Worm (Caenorhabditis elegans) whole organism, L4 larva: ENCODE data around the gene T19D12.5.

ENCODE experiments used
- mep-1 ChIP-seq: fragments of 150-350 bp; sonication (generic microtip); optimal IDR thresholded peaks from 3 replicates; lab custom pipeline; 2014; ENCODE audit warnings: missing biosample characterization, missing genetic modification characterization
- nhr-102 ChIP-seq: sonication (generic microtip); optimal IDR thresholded peaks from 2 replicates; lab custom pipeline; 2016; ENCODE audit warnings: mild to moderate bottlenecking, missing genetic modification characterization, moderate library complexity, missing compliant biosample characterization
- nhr-11 ChIP-seq: fragments of 150-350 bp; optimal IDR thresholded peaks from 2 replicates; lab custom pipeline; 2014; ENCODE audit warnings: missing biosample characterization, missing genetic modification characterization
- zfp-2 ChIP-seq: sonication (generic microtip); optimal IDR thresholded peaks from 2 replicates; lab custom pipeline; 2016; ENCODE audit warnings: mild to moderate bottlenecking, missing genetic modification characterization, missing compliant biosample characterization
- zfp-3 ChIP-seq: fragments of 200-800 bp; sonication (Bioruptor generic); conservative IDR thresholded peaks from 2 replicates; pipeline ENCODE4 v1.3.6; 2022; ENCODE audit warnings: missing genetic modification reagents, missing genetic modification characterization, missing compliant biosample characterization

DNA sequence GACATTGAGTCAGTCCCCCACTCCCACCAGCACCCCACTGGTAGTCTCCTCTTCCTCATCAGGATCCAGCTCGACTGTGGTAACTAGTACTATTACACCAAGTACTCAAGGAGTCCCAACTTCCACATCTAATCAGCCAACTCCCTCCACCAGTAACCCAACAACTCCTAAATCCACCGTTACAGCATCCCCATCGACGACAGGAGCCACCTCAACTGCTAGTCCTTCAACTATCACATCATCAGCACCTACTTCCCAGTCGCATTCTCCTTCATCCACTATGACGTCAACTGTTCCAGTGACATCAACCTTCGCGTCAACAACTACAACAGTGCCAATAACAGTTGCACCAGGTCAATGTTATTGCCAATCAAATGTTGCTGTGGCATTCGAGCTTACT, 32.5 kb upstream of the T19D12.5 start:
- TF ChIP-seq nhr-102 (no peak), zfp-2 (tag; lab: Kevin White, UChicago) (no peak), mep-1 (tag; lab: Kevin White, UChicago) (no peak), zfp-3 (GFP tag; lab: Robert Waterston, UW) (no peak), nhr-11 (tag; lab: Kevin White, UChicago) (no peak)
